Fruit fly (Drosophila melanogaster) whole organism, embryonic: ENCODE results near the gene Nak.
A peak's percentile ranks its signal among the peaks of the same experiment; 100 is the strongest.

ENCODE experiments used
- BEAF-32 ChIP-seq: fragments of 200-800 bp; sonication (Bioruptor generic); optimal IDR thresholded peaks from 3 replicates; lab custom pipeline; 2017; ENCODE audit warnings: missing biosample characterization, missing genetic modification characterization, mild to moderate bottlenecking, moderate library complexity, missing genetic modification reagents
- Bdp1 ChIP-seq: fragments of 200-800 bp; sonication (Bioruptor generic); optimal IDR thresholded peaks from 3 replicates; lab custom pipeline; 2016; ENCODE audit warnings: missing biosample characterization, missing genetic modification characterization
- Blimp-1 ChIP-seq: fragments of 200-800 bp; sonication (Bioruptor generic); optimal IDR thresholded peaks from 3 replicates; lab custom pipeline; 2018; ENCODE audit warnings: missing biosample characterization, missing genetic modification characterization, mild to moderate bottlenecking, moderate library complexity, missing genetic modification reagents
- CG11456 ChIP-seq: fragments of 200-800 bp; sonication (Bioruptor generic); IDR thresholded peaks from 3 replicates; pipeline ENCODE4 v1.3.6; 2022; ENCODE audit warnings: missing biosample characterization, missing genetic modification characterization
- CG11560 ChIP-seq: fragments of 200-800 bp; sonication (Bioruptor generic); IDR thresholded peaks from 3 replicates; pipeline ENCODE4 v1.3.6; 2022; ENCODE audit warnings: missing biosample characterization, missing genetic modification characterization
- CG13123 ChIP-seq: fragments of 200-800 bp; sonication (Bioruptor generic); optimal IDR thresholded peaks from 2 replicates; lab custom pipeline; 2016; ENCODE audit warnings: missing biosample characterization, missing genetic modification characterization
- CG13424 ChIP-seq: fragments of 200-800 bp; sonication (Bioruptor generic); optimal IDR thresholded peaks from 2 replicates; lab custom pipeline; 2019; ENCODE audit warnings: missing biosample characterization, mild to moderate bottlenecking, missing genetic modification characterization, moderate library complexity
- CG13894 ChIP-seq: fragments of 200-800 bp; sonication (Bioruptor generic); optimal IDR thresholded peaks from 3 replicates; lab custom pipeline; 2018; ENCODE audit warnings: missing biosample characterization, mild to moderate bottlenecking, missing genetic modification characterization, moderate library complexity
- CG14860 ChIP-seq: fragments of 200-800 bp; sonication (Bioruptor generic); IDR thresholded peaks from 3 replicates; pipeline ENCODE4 v1.3.6; 2022; ENCODE audit warnings: missing biosample characterization, missing genetic modification characterization; ENCODE audit not compliant: partially characterized antibody
- CG15073 ChIP-seq: fragments of 200-800 bp; sonication (Bioruptor generic); optimal IDR thresholded peaks from 2 replicates; lab custom pipeline; 2016; ENCODE audit warnings: missing biosample characterization, missing genetic modification characterization
- CG18764 ChIP-seq: fragments of 200-800 bp; sonication (Bioruptor generic); optimal IDR thresholded peaks from 3 replicates; lab custom pipeline; 2016; ENCODE audit warnings: missing biosample characterization, missing genetic modification characterization
- CG3281 ChIP-seq: fragments of 200-800 bp; sonication (Bioruptor generic); optimal IDR thresholded peaks from 3 replicates; lab custom pipeline; 2017; ENCODE audit warnings: missing biosample characterization, mild to moderate bottlenecking, missing genetic modification characterization
- CG4424 ChIP-seq: fragments of 200-800 bp; sonication (Bioruptor generic); optimal IDR thresholded peaks from 3 replicates; lab custom pipeline; 2016; ENCODE audit warnings: missing biosample characterization, missing genetic modification characterization
- CG6175 ChIP-seq: fragments of 200-800 bp; sonication (Bioruptor generic); IDR thresholded peaks from 3 replicates; pipeline ENCODE4 v1.3.6; 2022; ENCODE audit warnings: missing biosample characterization, missing genetic modification characterization
- CG6683 ChIP-seq: fragments of 200-800 bp; sonication (Bioruptor generic); optimal IDR thresholded peaks from 2 replicates; lab custom pipeline; 2017; ENCODE audit warnings: missing biosample characterization, mild to moderate bottlenecking, missing genetic modification characterization, missing genetic modification reagents
- CG8089 ChIP-seq: fragments of 200-800 bp; sonication (Bioruptor generic); optimal IDR thresholded peaks from 3 replicates; lab custom pipeline; 2016; ENCODE audit warnings: missing biosample characterization, missing genetic modification characterization
- CG8359 ChIP-seq: fragments of 200-800 bp; sonication (Bioruptor generic); optimal IDR thresholded peaks from 2 replicates; lab custom pipeline; 2017; ENCODE audit warnings: missing biosample characterization, mild to moderate bottlenecking, missing genetic modification characterization, borderline replicate concordance
- CHES-1-like ChIP-seq: fragments of 200-800 bp; sonication (Bioruptor generic); optimal IDR thresholded peaks from 2 replicates; lab custom pipeline; 2016; ENCODE audit warnings: missing biosample characterization, missing genetic modification characterization
- Dfd ChIP-seq, 2 experiments: fragments of >200 bp; optimal IDR thresholded peaks; 2 replicates each; lab custom pipeline; 2017; ENCODE audit warnings: missing biosample characterization in 2 of 2, missing genetic modification characterization in 2 of 2
- Doc2 ChIP-seq: fragments of 200-800 bp; sonication (Bioruptor generic); IDR thresholded peaks from 2 replicates; pipeline ENCODE4 v1.3.6; 2022; ENCODE audit warnings: missing biosample characterization, missing genetic modification characterization
- H15 ChIP-seq: fragments of 200-800 bp; sonication (Bioruptor generic); IDR thresholded peaks from 3 replicates; pipeline ENCODE4 v1.3.6; 2022; ENCODE audit warnings: missing biosample characterization, missing genetic modification characterization
- Hr78 ChIP-seq, 2 experiments: fragments of 200-800 bp in 1 of 2; fragments of >200 bp in 1 of 2; sonication (Bioruptor generic) in 1 of 2; optimal IDR thresholded peaks; 2 replicates each; lab custom pipeline; 2017 to 2019; ENCODE audit warnings: missing biosample characterization in 2 of 2, missing genetic modification characterization in 2 of 2, mild to moderate bottlenecking in 1 of 2, moderate library complexity in 1 of 2
- Kr ChIP-seq: fragments of 200-800 bp; sonication (Bioruptor generic); optimal IDR thresholded peaks from 2 replicates; lab custom pipeline; 2017; ENCODE audit warnings: missing biosample characterization, mild to moderate bottlenecking, missing genetic modification characterization
- Lhr ChIP-seq: fragments of 200-800 bp; sonication (Bioruptor generic); optimal IDR thresholded peaks from 3 replicates; lab custom pipeline; 2017; ENCODE audit warnings: mild to moderate bottlenecking, missing biosample characterization, missing genetic modification reagents, missing genetic modification characterization
- Med ChIP-seq: fragments of 200-800 bp; sonication (Bioruptor generic); peaks from one replicate; lab custom pipeline; 2016; ENCODE audit warnings: missing biosample characterization, missing genetic modification characterization, mild to moderate bottlenecking, inconsistent platforms, moderate library complexity
- Meics ChIP-seq: fragments of 200-800 bp; sonication (Bioruptor generic); optimal IDR thresholded peaks from 2 replicates; lab custom pipeline; 2017; ENCODE audit warnings: missing biosample characterization, mild to moderate bottlenecking, missing genetic modification characterization
- Poxn ChIP-seq: fragments of 200-800 bp; sonication (Bioruptor generic); IDR thresholded peaks from 2 replicates; pipeline ENCODE4 v1.3.6; 2022; ENCODE audit warnings: missing biosample characterization, missing genetic modification characterization
- Rx ChIP-seq: fragments of 200-800 bp; sonication (Bioruptor generic); IDR thresholded peaks from 2 replicates; pipeline ENCODE4 v1.3.6; 2022; ENCODE audit warnings: missing biosample characterization, missing genetic modification characterization
- Sox100B ChIP-seq: fragments of 200-800 bp; sonication (Bioruptor generic); optimal IDR thresholded peaks from 3 replicates; lab custom pipeline; 2018; ENCODE audit warnings: missing biosample characterization, mild to moderate bottlenecking, missing genetic modification characterization
- Tbp ChIP-seq: fragments of >200 bp; optimal IDR thresholded peaks from 2 replicates; lab custom pipeline; 2018; ENCODE audit warnings: missing biosample characterization, missing genetic modification characterization
- amos ChIP-seq: fragments of 200-800 bp; sonication (Bioruptor generic); IDR thresholded peaks from 2 replicates; pipeline ENCODE4 v1.3.6; 2022; ENCODE audit warnings: missing biosample characterization, missing genetic modification characterization; ENCODE audit not compliant: partially characterized antibody
- ash1 ChIP-seq: fragments of 200-800 bp; sonication (Bioruptor generic); optimal IDR thresholded peaks from 2 replicates; lab custom pipeline; 2018; ENCODE audit warnings: missing biosample characterization, mild to moderate bottlenecking, missing genetic modification characterization
- bbx ChIP-seq: fragments of 200-800 bp; sonication (Bioruptor generic); IDR thresholded peaks from 2 replicates; pipeline ENCODE4 v1.3.6; 2022; ENCODE audit warnings: missing biosample characterization, missing genetic modification characterization; ENCODE audit not compliant: partially characterized antibody
- chif ChIP-seq, 2 experiments: fragments of 200-800 bp; sonication (Bioruptor generic); optimal IDR thresholded peaks; 3 replicates each; lab custom pipeline; 2016; ENCODE audit warnings: missing biosample characterization in 2 of 2, missing genetic modification characterization in 2 of 2
- crol ChIP-seq: fragments of 200-800 bp; sonication (Bioruptor generic); IDR thresholded peaks from 2 replicates; pipeline ENCODE4 v1.3.6; 2022; ENCODE audit warnings: missing biosample characterization, missing genetic modification characterization
- esg ChIP-seq: fragments of 200-800 bp; sonication (Bioruptor generic); conservative IDR thresholded peaks from 2 replicates; pipeline ENCODE4 v1.3.6; 2022; ENCODE audit warnings: missing biosample characterization, missing genetic modification characterization
- gro ChIP-seq: fragments of 200-800 bp; sonication (Bioruptor generic); optimal IDR thresholded peaks from 2 replicates; lab custom pipeline; 2016; ENCODE audit warnings: missing biosample characterization, missing genetic modification characterization
- hkb ChIP-seq, 2 experiments: fragments of 200-800 bp in 1 of 2; fragments of >200 bp in 1 of 2; sonication (Bioruptor generic) in 1 of 2; IDR thresholded peaks in 1 of 2; optimal IDR thresholded peaks in 1 of 2; 2 replicates each; pipeline versions ENCODE4 v1.3.6 to Lab custom; 2017 to 2022; ENCODE audit warnings: missing biosample characterization in 1 of 2, missing genetic modification characterization in 1 of 2
- hth ChIP-seq: fragments of >200 bp; optimal IDR thresholded peaks from 2 replicates; lab custom pipeline; 2017; ENCODE audit warnings: inconsistent platforms
- jigr1 ChIP-seq: fragments of 200-800 bp; sonication (Bioruptor generic); IDR thresholded peaks from 3 replicates; pipeline ENCODE4 v1.3.6; 2022; ENCODE audit warnings: missing biosample characterization, missing genetic modification characterization
- klu ChIP-seq: fragments of 200-800 bp; sonication (Bioruptor generic); IDR thresholded peaks from 2 replicates; pipeline ENCODE4 v1.3.6; 2022; ENCODE audit warnings: missing biosample characterization, missing genetic modification characterization
- knrl ChIP-seq: fragments of 200-800 bp; sonication (Bioruptor generic); IDR thresholded peaks from 3 replicates; pipeline ENCODE4 v1.3.6; 2022; ENCODE audit warnings: missing biosample characterization, missing genetic modification characterization; ENCODE audit not compliant: partially characterized antibody
- nerfin-2 ChIP-seq: fragments of 200-800 bp; sonication (Bioruptor generic); IDR thresholded peaks from 2 replicates; pipeline ENCODE4 v1.3.6; 2022; ENCODE audit warnings: missing biosample characterization, missing genetic modification characterization; ENCODE audit not compliant: partially characterized antibody
- pb ChIP-seq: fragments of 200-800 bp; sonication (Bioruptor generic); optimal IDR thresholded peaks from 3 replicates; lab custom pipeline; 2016; ENCODE audit warnings: missing biosample characterization, missing genetic modification characterization
- pita ChIP-seq: fragments of 200-800 bp; sonication (Bioruptor generic); optimal IDR thresholded peaks from 2 replicates; lab custom pipeline; 2017; ENCODE audit warnings: missing biosample characterization, mild to moderate bottlenecking, missing genetic modification characterization
- sd ChIP-seq: fragments of 200-800 bp; sonication (Bioruptor generic); optimal IDR thresholded peaks from 3 replicates; lab custom pipeline; 2018; ENCODE audit warnings: missing biosample characterization, mild to moderate bottlenecking, missing genetic modification characterization, moderate library complexity
- sens ChIP-seq: fragments of 200-800 bp; sonication (Bioruptor generic); peaks from one replicate; lab custom pipeline; 2016; ENCODE audit warnings: missing biosample characterization, missing genetic modification characterization
- vnd ChIP-seq: fragments of 200-800 bp; sonication (Bioruptor generic); IDR thresholded peaks from 3 replicates; pipeline ENCODE4 v1.3.6; 2022; ENCODE audit warnings: missing biosample characterization, missing genetic modification characterization; ENCODE audit not compliant: partially characterized antibody
- vvl ChIP-seq: fragments of 200-800 bp; sonication (Bioruptor generic); IDR thresholded peaks from 2 replicates; pipeline ENCODE4 v1.3.6; 2022; ENCODE audit warnings: missing biosample characterization, missing genetic modification characterization
- z ChIP-seq: fragments of 200-800 bp; sonication (Bioruptor generic); IDR thresholded peaks from 3 replicates; pipeline ENCODE4 v1.3.6; 2022; ENCODE audit warnings: missing biosample characterization, missing genetic modification characterization

The Nak gene

DNA sequence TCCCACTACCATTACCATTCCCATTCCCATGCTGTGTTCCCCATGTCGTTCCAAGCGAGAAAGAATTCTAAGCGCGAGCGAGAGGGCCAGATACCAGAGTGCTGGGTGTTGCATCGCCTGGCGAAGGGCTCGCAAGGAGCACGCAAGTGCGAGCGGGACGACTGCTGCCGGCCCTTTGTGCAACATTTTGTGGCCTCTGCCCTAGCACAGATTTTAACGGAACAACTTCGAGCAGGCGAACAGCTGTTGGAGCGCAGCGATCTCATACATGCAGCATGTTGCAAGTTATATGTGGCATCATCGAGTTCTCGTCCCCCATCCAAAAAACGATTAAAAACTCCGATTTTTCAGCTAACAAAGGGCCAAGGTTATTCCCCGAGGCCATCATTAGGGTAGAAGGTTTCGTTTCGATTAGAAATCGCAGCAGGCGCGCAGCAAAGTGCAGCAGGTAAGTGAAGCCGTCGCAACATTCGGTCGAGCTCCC is 21.0 kb downstream of the Nak start (continued):
- TF ChIP-seq crol (GFP tag; lab: Robert Waterston, UW) = 0 out of 2 replicates have a peak, but pooled peaks have one; percentile 47
- no peak for TF ChIP-seq H15 (GFP tag; lab: Robert Waterston, UW)
- TF ChIP-seq pita (GFP tag; lab: Kevin White, UChicago) = no peak
- no peak for TF ChIP-seq gro (GFP tag; lab: Kevin White, UChicago)
- TF ChIP-seq pb (GFP tag; lab: Kevin White, UChicago) = no peak
- peak in 1 of 2 experiments; percentile 93 for TF ChIP-seq Hr78 (GFP tag; optimal IDR thresholded peaks at IDR 0.05; lab: Kevin White, UChicago)
- peak; percentile 33; the same call in 1 of the 2 replicates for TF ChIP-seq bbx (GFP tag; lab: Robert Waterston, UW)
- peak; percentile 27 for TF ChIP-seq sd (tag; lab: Kevin White, UChicago)
- TF ChIP-seq Kr (GFP tag; lab: Kevin White, UChicago) = no peak
- TF ChIP-seq CG6683 (GFP tag; lab: Kevin White, UChicago) = no peak
- TF ChIP-seq klu = no peak
- TF ChIP-seq Meics (GFP tag; lab: Kevin White, UChicago) = no peak
- no peak for TF ChIP-seq Doc2 (GFP tag; lab: Robert Waterston, UW)
- TF ChIP-seq amos (GFP tag; lab: Robert Waterston, UW) = no peak
- TF ChIP-seq Rx (GFP tag; lab: Robert Waterston, UW) = no peak
- TF ChIP-seq CG8089 (GFP tag; lab: Kevin White, UChicago) = no peak
- TF ChIP-seq Dfd (GFP tag; optimal IDR thresholded peaks at IDR 0.05; lab: Kevin White, UChicago) = no peak
- TF ChIP-seq CG13894 (tag; lab: Kevin White, UChicago) = no peak
- peak; percentile 88 for TF ChIP-seq CG6175 (GFP tag; lab: Robert Waterston, UW)
- TF ChIP-seq z = peak; percentile 71; the same call in 1 of the 3 replicates
- TF ChIP-seq CHES-1-like (GFP tag; lab: Kevin White, UChicago) = no peak
- no peak for TF ChIP-seq Tbp
- TF ChIP-seq vvl = no peak
- no peak for TF ChIP-seq BEAF-32 (GFP tag; lab: Kevin White, UChicago)
- no peak for TF ChIP-seq Bdp1
- peak; percentile 5; the same call in 1 of the 3 replicates for TF ChIP-seq knrl (GFP tag; lab: Robert Waterston, UW)
- peak; percentile 65 for TF ChIP-seq Lhr (GFP tag; lab: Kevin White, UChicago)
- TF ChIP-seq esg (GFP tag; lab: Robert Waterston, UW) = no peak
- TF ChIP-seq Blimp-1 (GFP tag; lab: Kevin White, UChicago) = no peak
- peak; percentile 37 for TF ChIP-seq Med (GFP tag; lab: Kevin White, UChicago)
- TF ChIP-seq hth (lab: Kevin White, UChicago) = no peak
- TF ChIP-seq jigr1 (GFP tag; lab: Robert Waterston, UW) = no peak
- no peak for TF ChIP-seq CG18764 (GFP tag; lab: Kevin White, UChicago)
- TF ChIP-seq ash1 (GFP tag; lab: Kevin White, UChicago) = no peak
- no peak for TF ChIP-seq CG11456 (GFP tag; lab: Robert Waterston, UW)
- TF ChIP-seq CG11560 (tag; lab: Robert Waterston, UW) = no peak
- TF ChIP-seq vnd (GFP tag; lab: Robert Waterston, UW) = no peak; the same call in 2 of the 3 replicates
- TF ChIP-seq CG15073 = no peak
- TF ChIP-seq Sox100B = no peak
- no peak for TF ChIP-seq hkb (optimal IDR thresholded peaks at IDR 0.05; lab: Kevin White, UChicago)
- TF ChIP-seq hkb (GFP tag; IDR thresholded peaks at IDR 0.05; lab: Robert Waterston, UW) = no peak
- TF ChIP-seq CG14860 = peak; percentile 29; the same call in 1 of the 3 replicates
- TF ChIP-seq CG3281 (GFP tag; lab: Kevin White, UChicago) = no peak
- TF ChIP-seq CG13424 (tag; lab: Kevin White, UChicago) = no peak
- TF ChIP-seq Poxn (GFP tag; lab: Robert Waterston, UW) = no peak
- TF ChIP-seq nerfin-2 (GFP tag; lab: Robert Waterston, UW) = peak; percentile 44; the same call in 1 of the 2 replicates
- TF ChIP-seq CG4424 (GFP tag; lab: Kevin White, UChicago) = no peak
- TF ChIP-seq chif (GFP tag; optimal IDR thresholded peaks at IDR 0.05; lab: Kevin White, UChicago) = no peak
- peak; percentile 61 for TF ChIP-seq sens (GFP tag; lab: Kevin White, UChicago)
- TF ChIP-seq CG13123 (GFP tag; lab: Kevin White, UChicago) = no peak
- TF ChIP-seq CG8359 (GFP tag; lab: Kevin White, UChicago) = no peak
